Worm (Caenorhabditis elegans) whole organism, L1 larva: Measurements from ENCODE around the gene T25B2.2.

Source experiments
- C04F5.9 ChIP-seq: sonication (generic microtip); optimal IDR thresholded peaks from 2 replicates; lab custom pipeline; 2016; ENCODE audit warnings: missing genetic modification characterization, missing compliant biosample characterization
- Y116A8C.19 ChIP-seq: sonication (generic microtip); optimal IDR thresholded peaks from 2 replicates; lab custom pipeline; 2016; ENCODE audit warnings: missing compliant biosample characterization, missing genetic modification characterization, borderline replicate concordance
- aha-1 ChIP-seq: fragments of 150-350 bp; optimal IDR thresholded peaks from 2 replicates; lab custom pipeline; 2014; ENCODE audit warnings: missing biosample characterization, missing genetic modification characterization
- aly-2 ChIP-seq: fragments of 150-350 bp; optimal IDR thresholded peaks from 2 replicates; lab custom pipeline; 2014; ENCODE audit warnings: missing biosample characterization, missing genetic modification characterization
- blmp-1 ChIP-seq: fragments of 150-350 bp; optimal IDR thresholded peaks from 2 replicates; lab custom pipeline; 2014; ENCODE audit warnings: missing biosample characterization, missing genetic modification characterization
- ceh-63 ChIP-seq: fragments of 200-800 bp; sonication (Bioruptor generic); optimal IDR thresholded peaks from 2 replicates; lab custom pipeline; 2018; ENCODE audit warnings: mild to moderate bottlenecking, missing genetic modification characterization, missing compliant biosample characterization
- ces-1 ChIP-seq: fragments of 150-350 bp; optimal IDR thresholded peaks from 2 replicates; lab custom pipeline; 2014; ENCODE audit warnings: missing biosample characterization, missing genetic modification reagents, missing genetic modification characterization
- dpl-1 ChIP-seq, 3 experiments: fragments of 150-350 bp in 2 of 3; sonication (generic microtip) in 1 of 3; optimal IDR thresholded peaks; 2 replicates each; lab custom pipeline; 2014 to 2017; ENCODE audit warnings: missing biosample characterization in 3 of 3, missing genetic modification characterization in 3 of 3, missing genetic modification reagents in 3 of 3
- efl-3 ChIP-seq: fragments of 200-800 bp; sonication (Bioruptor generic); optimal IDR thresholded peaks from 2 replicates; lab custom pipeline; 2018; ENCODE audit warnings: mild to moderate bottlenecking, missing genetic modification characterization, missing compliant biosample characterization
- fkh-10 ChIP-seq: sonication (generic microtip); optimal IDR thresholded peaks from 2 replicates; lab custom pipeline; 2017; ENCODE audit warnings: missing biosample characterization, missing genetic modification reagents, missing genetic modification characterization
- fkh-4 ChIP-seq: sonication (generic microtip); optimal IDR thresholded peaks from 2 replicates; lab custom pipeline; 2016; ENCODE audit warnings: missing compliant biosample characterization, missing genetic modification characterization, borderline replicate concordance
- fkh-8 ChIP-seq: sonication (generic microtip); optimal IDR thresholded peaks from 2 replicates; lab custom pipeline; 2016; ENCODE audit warnings: mild to moderate bottlenecking, missing genetic modification characterization, missing compliant biosample characterization
- grh-1 ChIP-seq: fragments of 200-800 bp; sonication (Bioruptor generic); IDR thresholded peaks from 2 replicates; pipeline ENCODE4 v1.3.6; 2022; ENCODE audit warnings: missing genetic modification reagents, missing genetic modification characterization, missing compliant biosample characterization
- hpl-2 ChIP-seq: fragments of 150-350 bp; optimal IDR thresholded peaks from 2 replicates; lab custom pipeline; 2014; ENCODE audit warnings: missing biosample characterization, missing genetic modification reagents, missing genetic modification characterization
- irx-1 ChIP-seq: sonication (generic microtip); optimal IDR thresholded peaks from 2 replicates; lab custom pipeline; 2016; ENCODE audit warnings: missing genetic modification characterization, missing compliant biosample characterization
- isw-1 ChIP-seq: fragments of 200-800 bp; sonication (Bioruptor generic); IDR thresholded peaks from 2 replicates; pipeline ENCODE4 v1.3.6; 2022; ENCODE audit warnings: missing genetic modification characterization, missing compliant biosample characterization
- lin-13 ChIP-seq: fragments of 150-350 bp; optimal IDR thresholded peaks from 2 replicates; lab custom pipeline; 2014; ENCODE audit warnings: missing biosample characterization, missing genetic modification reagents, missing genetic modification characterization
- lin-14 ChIP-seq: fragments of 200-800 bp; sonication (Bioruptor generic); optimal IDR thresholded peaks from 2 replicates; lab custom pipeline; 2018; ENCODE audit warnings: mild to moderate bottlenecking, missing genetic modification characterization, moderate library complexity, missing compliant biosample characterization
- lin-35 ChIP-seq, 2 experiments: fragments of 150-350 bp; optimal IDR thresholded peaks; 2 replicates each; lab custom pipeline; 2014; ENCODE audit warnings: missing biosample characterization in 2 of 2, missing genetic modification characterization in 2 of 2, missing genetic modification reagents in 2 of 2
- lir-3 ChIP-seq: sonication (generic microtip); optimal IDR thresholded peaks from 2 replicates; lab custom pipeline; 2016; ENCODE audit warnings: mild to moderate bottlenecking, missing genetic modification characterization, moderate library complexity, missing compliant biosample characterization; ENCODE audit not compliant: poor library complexity
- nhr-11 ChIP-seq: fragments of 150-350 bp; optimal IDR thresholded peaks from 2 replicates; lab custom pipeline; 2014; ENCODE audit warnings: missing biosample characterization, missing genetic modification characterization
- nhr-12 ChIP-seq: sonication (generic microtip); optimal IDR thresholded peaks from 2 replicates; lab custom pipeline; 2017; ENCODE audit warnings: missing biosample characterization, missing genetic modification characterization
- nhr-19 ChIP-seq: fragments of 200-800 bp; sonication (Bioruptor generic); conservative IDR thresholded peaks from 2 replicates; pipeline ENCODE4 v1.3.6; 2022; ENCODE audit warnings: missing genetic modification characterization, missing compliant biosample characterization
- nhr-20 ChIP-seq: sonication (generic microtip); optimal IDR thresholded peaks from 2 replicates; lab custom pipeline; 2016; ENCODE audit warnings: mild to moderate bottlenecking, missing genetic modification characterization, missing compliant biosample characterization
- nhr-85 ChIP-seq: sonication (generic microtip); peaks from one replicate; lab custom pipeline; 2016; ENCODE audit warnings: missing genetic modification characterization, inconsistent platforms, missing compliant biosample characterization
- pag-3 ChIP-seq: sonication (generic microtip); optimal IDR thresholded peaks from 2 replicates; lab custom pipeline; 2017; ENCODE audit warnings: missing genetic modification characterization, mild to moderate bottlenecking, missing compliant biosample characterization, antibody characterized with exemption, borderline replicate concordance; ENCODE audit not compliant: insufficient read depth
- rnt-1 ChIP-seq: sonication (generic microtip); optimal IDR thresholded peaks from 2 replicates; lab custom pipeline; 2016; ENCODE audit warnings: mild to moderate bottlenecking, missing genetic modification characterization, moderate library complexity, missing compliant biosample characterization
- sox-4 ChIP-seq: sonication (generic microtip); optimal IDR thresholded peaks from 2 replicates; lab custom pipeline; 2016; ENCODE audit warnings: missing genetic modification characterization, missing compliant biosample characterization
- sptf-1 ChIP-seq: fragments of 150-350 bp; optimal IDR thresholded peaks from 2 replicates; lab custom pipeline; 2014; ENCODE audit warnings: missing biosample characterization, missing genetic modification characterization
- sup-37 ChIP-seq: fragments of 200-800 bp; sonication (Bioruptor generic); optimal IDR thresholded peaks from 2 replicates; lab custom pipeline; 2018; ENCODE audit warnings: mild to moderate bottlenecking, missing genetic modification characterization, missing compliant biosample characterization
- tbx-2 ChIP-seq: sonication (generic microtip); optimal IDR thresholded peaks from 2 replicates; lab custom pipeline; 2016; ENCODE audit warnings: missing genetic modification characterization, missing compliant biosample characterization
- unc-130 ChIP-seq: fragments of 150-350 bp; optimal IDR thresholded peaks from 2 replicates; lab custom pipeline; 2017; ENCODE audit warnings: missing biosample characterization, missing genetic modification characterization, inconsistent platforms
- unc-62 ChIP-seq: fragments of 150-350 bp; optimal IDR thresholded peaks from 2 replicates; lab custom pipeline; 2014; ENCODE audit warnings: missing biosample characterization, missing genetic modification reagents, missing genetic modification characterization
- unc-98 ChIP-seq: fragments of 200-800 bp; sonication (Bioruptor generic); IDR thresholded peaks from 2 replicates; pipeline ENCODE4 v1.3.6; 2022; ENCODE audit warnings: missing genetic modification characterization, missing compliant biosample characterization
- ztf-11 ChIP-seq, 2 experiments: sonication (generic microtip); optimal IDR thresholded peaks; 2 replicates each; lab custom pipeline; 2016 to 2017; ENCODE audit warnings: missing genetic modification characterization in 2 of 2, missing biosample characterization in 1 of 2, missing compliant biosample characterization in 1 of 2

The T25B2.2 gene

DNA sequence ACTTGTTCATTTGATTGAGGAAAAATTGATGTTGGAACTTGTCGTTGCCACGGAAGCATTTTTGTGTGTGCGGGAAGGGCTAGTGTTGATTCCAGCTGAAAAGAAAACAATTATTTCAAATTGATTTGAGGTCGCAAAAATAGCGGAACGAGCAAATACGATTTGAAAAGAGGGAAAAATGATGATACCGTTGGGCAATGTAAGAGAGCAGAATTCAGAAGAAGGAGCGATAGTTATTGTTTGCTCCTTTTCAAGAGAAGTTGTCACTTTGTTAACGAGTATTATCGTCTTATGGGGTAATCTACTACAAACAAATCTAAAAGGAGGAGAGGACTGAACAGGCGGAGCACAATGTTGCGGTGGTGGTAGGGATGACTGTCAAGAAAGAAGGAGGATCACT lies 9.0 kb upstream of the T25B2.2 start, which contains the start of gene odd-2:
TSS of gene odd-2 (minus strand) at position 101 of the 400 bp plus-strand sequence.
- TF ChIP-seq aly-2 (tag; lab: Kevin White, UChicago) (no peak), sptf-1 (tag; lab: Kevin White, UChicago) (no peak), isw-1 (GFP tag; lab: Robert Waterston, UW) (no peak), unc-130 (tag; lab: Kevin White, UChicago) (no peak), efl-3 (GFP tag; lab: Kevin White, UChicago) (no peak), irx-1 (tag; lab: Kevin White, UChicago) (no peak), unc-62 (GFP tag; lab: Kevin White, UChicago) (no peak), unc-98 (GFP tag; lab: Robert Waterston, UW) (no peak), sup-37 (GFP tag; lab: Kevin White, UChicago) (no peak)

DNA sequence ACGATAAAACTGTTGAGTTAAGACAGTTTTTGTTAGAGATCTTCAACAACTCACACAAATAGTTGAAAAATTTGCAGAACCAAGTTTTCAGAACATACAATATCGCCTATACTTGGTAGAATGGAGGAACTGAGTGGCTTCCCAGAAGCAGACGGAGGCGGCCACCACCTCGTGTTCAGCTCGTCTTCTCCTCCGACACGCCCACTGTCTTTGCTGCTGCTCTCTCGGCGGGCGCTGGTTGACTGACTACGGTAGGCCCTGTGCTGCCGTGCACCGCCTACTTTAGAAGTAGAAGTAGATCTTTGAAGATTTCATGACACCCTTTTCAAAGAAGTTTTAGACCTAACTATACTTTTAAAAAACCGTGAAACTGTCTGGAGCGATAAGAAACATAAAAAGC lies 7.4 kb upstream of the T25B2.2 start:
- no peak for TF ChIP-seq isw-1 (GFP tag; lab: Robert Waterston, UW)
- no peak for TF ChIP-seq dpl-1 (GFP tag; optimal IDR thresholded peaks at IDR 0.05; lab: Kevin White, UChicago)
- no peak for TF ChIP-seq aly-2 (tag; lab: Kevin White, UChicago)
- no peak for TF ChIP-seq unc-62 (GFP tag; lab: Kevin White, UChicago)
- TF ChIP-seq, all 84 proteins: peak for 0

DNA sequence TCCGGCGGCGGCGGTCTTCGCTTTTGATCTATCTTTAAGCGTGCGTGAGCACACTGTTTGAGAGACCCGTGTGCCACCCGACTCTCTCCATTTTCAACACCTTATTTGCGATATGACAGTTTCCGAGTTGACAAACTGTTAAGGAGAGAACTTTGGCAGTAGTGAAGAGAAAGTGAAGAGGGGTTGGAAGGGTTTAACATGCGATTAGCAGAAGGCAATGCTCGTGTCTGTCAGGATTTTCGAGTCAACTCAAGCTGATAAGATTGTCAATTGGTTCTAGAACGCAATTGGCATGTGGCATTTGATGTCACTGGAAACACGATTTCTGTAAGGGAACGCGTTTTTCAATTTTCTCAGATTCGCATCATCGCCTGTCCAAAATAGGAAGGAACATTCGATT lies 2.1 kb upstream of the T25B2.2 start:
- TF ChIP-seq aly-2 (tag; lab: Kevin White, UChicago) (no peak), nhr-11 (no peak), pag-3 (tag; lab: Kevin White, UChicago) (no peak), tbx-2 (no peak), lir-3 (tag; lab: Kevin White, UChicago) (no peak), Y116A8C.19 (no peak), nhr-12 (tag; lab: Kevin White, UChicago) (no peak), C04F5.9 (tag; lab: Kevin White, UChicago) (no peak), ces-1 (GFP tag; lab: Kevin White, UChicago) (no peak)

DNA sequence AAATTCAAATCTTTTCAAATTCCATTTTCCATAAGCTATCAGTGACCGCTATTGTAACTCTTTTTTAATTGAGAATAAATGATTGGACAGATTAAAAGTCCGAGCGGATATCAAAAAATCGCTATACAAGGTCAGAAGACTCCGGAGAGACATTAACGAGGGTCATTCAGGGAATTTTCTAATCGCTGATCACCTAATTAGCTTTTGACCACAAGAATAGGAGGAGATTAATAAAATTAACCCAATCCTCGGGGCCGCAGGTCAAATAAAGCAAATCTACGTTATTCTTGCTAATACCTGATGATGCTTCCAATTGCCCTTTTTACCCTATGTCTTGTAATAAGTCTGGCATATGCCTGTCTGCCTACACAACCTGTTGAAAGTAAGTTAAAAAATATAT lies 4.2 kb downstream of the T25B2.2 start, which contains the start of gene T25B2.1:
TSS of gene T25B2.1 (plus strand) at position 301 of the 400 bp plus-strand sequence.
- no peak for TF ChIP-seq dpl-1 (GFP tag; optimal IDR thresholded peaks at IDR 0.05; lab: Kevin White, UChicago)
- no peak for TF ChIP-seq grh-1
- no peak for TF ChIP-seq hpl-2
- TF ChIP-seq fkh-10 (GFP tag; lab: Kevin White, UChicago), result no peak
- no peak for TF ChIP-seq pag-3 (tag; lab: Kevin White, UChicago)
- TF ChIP-seq nhr-85 (tag; lab: Kevin White, UChicago), result no peak
- no peak for TF ChIP-seq lin-14
- no peak for TF ChIP-seq nhr-20 (tag; lab: Kevin White, UChicago)
- no peak for TF ChIP-seq nhr-19 (GFP tag; lab: Robert Waterston, UW)
- no peak for TF ChIP-seq tbx-2
- no peak for TF ChIP-seq blmp-1 (tag; lab: Kevin White, UChicago)
- no peak for TF ChIP-seq lin-35 (GFP tag; optimal IDR thresholded peaks at IDR 0.05; lab: Kevin White, UChicago)
- no peak for TF ChIP-seq ceh-63
- no peak for TF ChIP-seq fkh-8
- no peak for TF ChIP-seq sox-4
- no peak for TF ChIP-seq lin-13
- TF ChIP-seq C04F5.9 (tag; lab: Kevin White, UChicago), result no peak

DNA sequence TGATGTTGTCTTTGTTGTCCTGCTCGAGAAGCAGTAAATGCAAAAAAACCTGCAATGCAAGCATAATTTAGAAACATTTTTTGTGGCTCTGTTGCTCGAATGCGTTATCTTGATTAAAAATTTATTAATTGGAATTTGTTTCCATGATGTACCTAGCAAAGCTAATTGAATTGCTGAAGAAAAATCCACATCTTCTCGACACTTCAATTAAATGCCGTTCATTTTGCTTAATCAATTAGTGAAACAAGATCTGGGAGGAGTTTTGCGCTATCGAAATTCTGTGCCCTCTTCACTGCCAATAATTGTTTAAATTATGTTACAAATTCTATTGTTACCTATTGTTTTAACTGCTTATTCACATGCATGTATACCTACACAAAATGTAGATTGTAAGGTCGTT lies 6.4 kb downstream of the T25B2.2 start, which contains the start of gene T25B2.3:
TSS of gene T25B2.3 (plus strand) at position 301 of the 400 bp plus-strand sequence.
- TF ChIP-seq isw-1 (GFP tag; lab: Robert Waterston, UW), result no peak
- no peak for TF ChIP-seq grh-1
- TF ChIP-seq fkh-4 (tag; lab: Kevin White, UChicago), result no peak
- no peak for TF ChIP-seq Y116A8C.19
- no peak for TF ChIP-seq rnt-1 (tag; lab: Kevin White, UChicago)
- no peak for TF ChIP-seq ztf-11 (tag; optimal IDR thresholded peaks at IDR 0.05; lab: Kevin White, UChicago)
- TF ChIP-seq aha-1 (tag; lab: Kevin White, UChicago), result no peak
